Worm (Caenorhabditis elegans) whole organism, midembryonic: ENCODE data around the gene gcy-12.

ENCODE experiments used
- cog-1 ChIP-seq: sonication (generic microtip); optimal IDR thresholded peaks from 2 replicates; lab custom pipeline; 2016; ENCODE audit warnings: missing genetic modification characterization, missing compliant biosample characterization
- flt-1 ChIP-seq: fragments of 200-800 bp; sonication (Bioruptor generic); IDR thresholded peaks from 2 replicates; pipeline ENCODE4 v1.3.6; 2022; ENCODE audit warnings: missing genetic modification characterization, missing compliant biosample characterization
- klf-2 ChIP-seq: fragments of 200-800 bp; sonication (Bioruptor generic); conservative IDR thresholded peaks from 2 replicates; pipeline ENCODE4 v1.3.6; 2022; ENCODE audit warnings: missing genetic modification reagents, missing genetic modification characterization, missing compliant biosample characterization
- ref-1 ChIP-seq: fragments of 200-800 bp; sonication (Bioruptor generic); conservative IDR thresholded peaks from 2 replicates; pipeline ENCODE4 v1.3.6; 2022; ENCODE audit warnings: missing genetic modification reagents, missing genetic modification characterization, missing compliant biosample characterization
- ztf-29 ChIP-seq: fragments of 200-800 bp; sonication (Bioruptor generic); IDR thresholded peaks from 2 replicates; pipeline ENCODE4 v1.3.6; 2022; ENCODE audit warnings: missing genetic modification reagents, missing genetic modification characterization, missing compliant biosample characterization

ce11 chrII:5323773-5324172 is 11.9 kb downstream of the gcy-12 start:
- TF ChIP-seq klf-2 (GFP tag; lab: Robert Waterston, UW) (no peak), flt-1 (GFP tag; lab: Robert Waterston, UW) (no peak), cog-1 (tag; lab: Kevin White, UChicago) (no peak), ref-1 (GFP tag; lab: Robert Waterston, UW) (no peak), ztf-29 (no peak)
